Worm (Caenorhabditis elegans) whole organism, mixed stage, embryonic: ENCODE results near the gene str-264.

Experiments
- M03D4.4 ChIP-seq: sonication (generic microtip); optimal IDR thresholded peaks from 2 replicates; lab custom pipeline; 2017; ENCODE audit warnings: mild to moderate bottlenecking, missing genetic modification characterization, missing compliant biosample characterization
- bed-3 ChIP-seq: fragments of 200-800 bp; sonication (Bioruptor generic); optimal IDR thresholded peaks from 3 replicates; lab custom pipeline; 2018; ENCODE audit warnings: mild to moderate bottlenecking, missing genetic modification characterization, moderate library complexity, missing compliant biosample characterization
- blmp-1 ChIP-seq: fragments of 150-350 bp; optimal IDR thresholded peaks from 2 replicates; lab custom pipeline; 2014; ENCODE audit warnings: missing biosample characterization, missing genetic modification characterization
- ceh-43 ChIP-seq: fragments of 200-800 bp; sonication (Bioruptor generic); optimal IDR thresholded peaks from 2 replicates; lab custom pipeline; 2018; ENCODE audit warnings: mild to moderate bottlenecking, missing genetic modification characterization, moderate library complexity, missing compliant biosample characterization
- ceh-83 ChIP-seq: fragments of 200-800 bp; sonication (Bioruptor generic); optimal IDR thresholded peaks from 2 replicates; lab custom pipeline; 2018; ENCODE audit warnings: mild to moderate bottlenecking, missing genetic modification characterization, missing compliant biosample characterization
- ces-1 ChIP-seq: fragments of 150-350 bp; optimal IDR thresholded peaks from 2 replicates; lab custom pipeline; 2014; ENCODE audit warnings: missing biosample characterization, missing genetic modification reagents, missing genetic modification characterization
- cnd-1 ChIP-seq: fragments of 200-800 bp; sonication (Bioruptor generic); optimal IDR thresholded peaks from 2 replicates; lab custom pipeline; 2018; ENCODE audit warnings: mild to moderate bottlenecking, missing genetic modification characterization, missing compliant biosample characterization
- drap-1 ChIP-seq: fragments of 200-800 bp; sonication (Bioruptor generic); optimal IDR thresholded peaks from 3 replicates; lab custom pipeline; 2018; ENCODE audit warnings: mild to moderate bottlenecking, missing genetic modification characterization, missing compliant biosample characterization
- elt-1 ChIP-seq: sonication (generic microtip); optimal IDR thresholded peaks from 2 replicates; lab custom pipeline; 2017; ENCODE audit warnings: missing genetic modification characterization, mild to moderate bottlenecking, missing compliant biosample characterization, antibody characterized with exemption, moderate library complexity, borderline replicate concordance; ENCODE audit not compliant: insufficient read depth
- elt-3 ChIP-seq: fragments of 150-350 bp; optimal IDR thresholded peaks from 2 replicates; lab custom pipeline; 2014; ENCODE audit warnings: missing biosample characterization, missing genetic modification characterization
- flh-1 ChIP-seq: fragments of 200-800 bp; sonication (Bioruptor generic); optimal IDR thresholded peaks from 2 replicates; lab custom pipeline; 2018; ENCODE audit warnings: mild to moderate bottlenecking, missing genetic modification characterization, moderate library complexity, missing compliant biosample characterization
- lin-13 ChIP-seq: fragments of 150-350 bp; optimal IDR thresholded peaks from 2 replicates; lab custom pipeline; 2014; ENCODE audit warnings: missing biosample characterization, missing genetic modification characterization
- lin-32 ChIP-seq: fragments of 200-800 bp; sonication (Bioruptor generic); optimal IDR thresholded peaks from 2 replicates; lab custom pipeline; 2018; ENCODE audit warnings: mild to moderate bottlenecking, missing genetic modification characterization, missing compliant biosample characterization
- lsy-2 ChIP-seq: fragments of 150-350 bp; optimal IDR thresholded peaks from 2 replicates; lab custom pipeline; 2014; ENCODE audit warnings: missing biosample characterization, missing genetic modification characterization
- mep-1 ChIP-seq: fragments of 150-350 bp; optimal IDR thresholded peaks from 2 replicates; lab custom pipeline; 2017; ENCODE audit warnings: missing biosample characterization, missing genetic modification reagents, missing genetic modification characterization, inconsistent platforms
- mls-2 ChIP-seq: sonication (generic microtip); optimal IDR thresholded peaks from 2 replicates; lab custom pipeline; 2016; ENCODE audit warnings: mild to moderate bottlenecking, missing genetic modification characterization, moderate library complexity, missing compliant biosample characterization
- nhr-12 ChIP-seq: fragments of 150-350 bp; optimal IDR thresholded peaks from 2 replicates; lab custom pipeline; 2014; ENCODE audit warnings: missing biosample characterization, missing genetic modification characterization
- nhr-2 ChIP-seq: fragments of 150-350 bp; optimal IDR thresholded peaks from 2 replicates; lab custom pipeline; 2014; ENCODE audit warnings: missing biosample characterization, missing genetic modification characterization
- nhr-237 ChIP-seq: fragments of 150-350 bp; optimal IDR thresholded peaks from 2 replicates; lab custom pipeline; 2014; ENCODE audit warnings: missing biosample characterization, missing genetic modification characterization
- nhr-28 ChIP-seq: fragments of 150-350 bp; optimal IDR thresholded peaks from 2 replicates; lab custom pipeline; 2014; ENCODE audit warnings: missing biosample characterization, missing genetic modification characterization
- pha-4 ChIP-seq: fragments of 150-350 bp; optimal IDR thresholded peaks from 2 replicates; lab custom pipeline; 2018; ENCODE audit warnings: missing biosample characterization, missing genetic modification reagents, missing genetic modification characterization
- sem-2 ChIP-seq: fragments of 200-800 bp; sonication (Bioruptor generic); optimal IDR thresholded peaks from 2 replicates; lab custom pipeline; 2018; ENCODE audit warnings: mild to moderate bottlenecking, missing genetic modification characterization, missing compliant biosample characterization
- snpc-4 ChIP-seq: fragments of 150-350 bp; optimal IDR thresholded peaks from 2 replicates; lab custom pipeline; 2014; ENCODE audit warnings: missing biosample characterization, missing genetic modification characterization
- sptf-1 ChIP-seq: sonication (generic microtip); optimal IDR thresholded peaks from 2 replicates; lab custom pipeline; 2017; ENCODE audit warnings: mild to moderate bottlenecking, missing genetic modification characterization, moderate library complexity, missing compliant biosample characterization
- tbx-8 ChIP-seq: fragments of 200-800 bp; sonication (Bioruptor generic); optimal IDR thresholded peaks from 2 replicates; lab custom pipeline; 2018; ENCODE audit warnings: mild to moderate bottlenecking, missing genetic modification characterization, moderate library complexity, missing compliant biosample characterization
- unc-120 ChIP-seq: sonication (generic microtip); optimal IDR thresholded peaks from 2 replicates; lab custom pipeline; 2017; ENCODE audit warnings: missing genetic modification characterization, missing compliant biosample characterization; ENCODE audit not compliant: poor library complexity, severe bottlenecking
- zip-8 ChIP-seq: fragments of 150-350 bp; optimal IDR thresholded peaks from 2 replicates; lab custom pipeline; 2014; ENCODE audit warnings: missing biosample characterization, missing genetic modification characterization

Gene str-264

DNA sequence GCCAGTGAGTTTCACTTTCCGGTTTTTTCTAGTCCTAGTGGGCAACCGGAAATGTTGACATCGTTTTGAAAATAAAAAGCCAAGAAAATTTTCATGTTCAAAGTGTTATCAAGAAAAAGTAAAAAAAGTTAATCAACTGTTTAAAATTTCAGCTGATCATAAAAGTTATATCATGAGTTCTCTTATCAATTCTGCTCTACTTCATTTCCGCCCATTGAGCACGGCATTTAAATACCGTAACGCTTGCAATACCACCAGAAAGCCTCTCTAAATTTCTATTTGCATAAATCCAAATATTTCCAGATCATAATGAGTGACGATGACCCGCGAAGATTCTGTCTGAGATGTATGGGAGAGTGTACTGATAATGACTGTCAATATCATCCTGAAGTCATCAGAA is 47.8 kb downstream of the str-264 start, which contains the start of gene T26H5.9:
T26H5.9 (plus strand) TSS at position 302 of the 400 bp plus-strand sequence.
- TF ChIP-seq sptf-1 (tag; lab: Kevin White, UChicago) (no peak), unc-120 (tag; lab: Kevin White, UChicago) (no peak), mls-2 (tag; lab: Kevin White, UChicago) (no peak), M03D4.4 (tag; lab: Kevin White, UChicago) (no peak), lin-13 (tag; lab: Kevin White, UChicago) (no peak), sem-2 (GFP tag; lab: Kevin White, UChicago) (no peak), flh-1 (GFP tag; lab: Kevin White, UChicago) (no peak)

- TF ChIP-seq nhr-28 (tag; lab: Kevin White, UChicago) (no peak), lin-32 (GFP tag; lab: Kevin White, UChicago) (no peak), ceh-83 (GFP tag; lab: Kevin White, UChicago) (no peak), mep-1 (tag; lab: Kevin White, UChicago) (no peak), nhr-12 (tag; lab: Kevin White, UChicago) (no peak), pha-4 (no peak), drap-1 (GFP tag; lab: Kevin White, UChicago) (no peak), nhr-2 (tag; lab: Kevin White, UChicago) (no peak), nhr-237 (tag; lab: Kevin White, UChicago) (no peak), elt-3 (tag; lab: Kevin White, UChicago) (no peak), M03D4.4 (tag; lab: Kevin White, UChicago) (no peak), snpc-4 (tag; lab: Kevin White, UChicago) (no peak), blmp-1 (no peak)
Observed at ce11 chrV:15444188-15444587, 48.2 kb downstream of the str-264 start, which contains the start of gene T26H5.11. Gene T26H5.11 (minus strand): TSS chrV:15444288.

DNA sequence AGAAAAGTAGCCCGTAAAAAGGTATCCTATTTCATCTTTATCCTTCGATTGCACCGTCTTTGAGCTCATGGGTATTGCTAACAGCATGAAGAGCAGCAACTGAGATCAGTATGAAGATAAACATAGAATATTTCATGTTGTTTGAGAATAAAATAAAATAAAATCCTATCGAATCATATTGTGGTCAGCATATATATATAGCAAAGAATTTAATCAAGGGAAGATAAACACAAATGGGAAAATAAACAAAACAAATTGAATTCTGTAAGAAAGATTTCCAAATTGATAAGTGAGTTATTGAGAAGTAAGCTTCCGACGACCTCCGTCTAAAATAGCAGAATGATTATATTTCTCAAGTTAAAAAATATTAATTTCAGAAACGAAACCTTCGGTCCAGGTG is 48.7 kb downstream of the str-264 start, which contains the start of gene T26H5.10:
T26H5.10 (minus strand) TSS at position 101 of the 400 bp plus-strand sequence.
- TF ChIP-seq lsy-2 (tag; lab: Kevin White, UChicago) (no peak), ces-1 (GFP tag; lab: Kevin White, UChicago) (no peak), mep-1 (tag; lab: Kevin White, UChicago) (no peak), elt-1 (tag; lab: Kevin White, UChicago) (no peak), ceh-43 (GFP tag; lab: Kevin White, UChicago) (no peak)

DNA sequence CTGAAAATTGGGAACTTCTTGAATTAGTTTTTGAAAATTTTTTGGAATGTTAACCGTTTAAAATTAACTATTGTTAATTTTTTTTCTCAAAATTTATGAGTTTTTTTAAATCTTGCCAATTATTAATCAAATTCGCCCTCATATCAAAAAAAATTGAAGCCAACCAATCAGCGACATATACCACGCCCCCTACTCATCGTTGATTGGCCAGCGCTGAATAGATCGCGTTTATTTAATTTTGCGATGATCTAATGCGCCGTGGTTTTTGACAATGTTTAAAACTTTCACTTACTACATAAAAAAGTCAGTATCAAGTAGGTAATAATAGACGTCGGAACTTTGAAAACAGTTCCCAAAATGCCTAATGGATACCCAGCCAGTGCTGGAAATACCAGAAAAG is 50.0 kb downstream of the str-264 start:
- TF ChIP-seq zip-8 (no peak), cnd-1 (tag; lab: Kevin White, UChicago) (no peak), tbx-8 (no peak), mep-1 (tag; lab: Kevin White, UChicago) (no peak), elt-1 (tag; lab: Kevin White, UChicago) (no peak), bed-3 (GFP tag; lab: Kevin White, UChicago) (no peak), pha-4 (no peak), nhr-2 (tag; lab: Kevin White, UChicago) (no peak), nhr-237 (tag; lab: Kevin White, UChicago) (no peak)
